Worm (Caenorhabditis elegans) whole organism, L1 larva: ENCODE measurements around the gene T05C1.1.

ENCODE experiments used
- C04F5.9 ChIP-seq: sonication (generic microtip); optimal IDR thresholded peaks from 2 replicates; lab custom pipeline; 2016; ENCODE audit warnings: missing genetic modification characterization, missing compliant biosample characterization
- C16A3.4 ChIP-seq: fragments of 150-350 bp; optimal IDR thresholded peaks from 2 replicates; lab custom pipeline; 2014; ENCODE audit warnings: missing biosample characterization, missing genetic modification characterization
- C34B4.2 ChIP-seq: sonication (generic microtip); optimal IDR thresholded peaks from 2 replicates; lab custom pipeline; 2017; ENCODE audit warnings: mild to moderate bottlenecking, missing genetic modification characterization, missing compliant biosample characterization
- F16B12.6 ChIP-seq: fragments of 150-350 bp; optimal IDR thresholded peaks from 2 replicates; lab custom pipeline; 2014; ENCODE audit warnings: missing biosample characterization, missing genetic modification characterization
- Y116A8C.19 ChIP-seq: sonication (generic microtip); optimal IDR thresholded peaks from 2 replicates; lab custom pipeline; 2016; ENCODE audit warnings: missing compliant biosample characterization, missing genetic modification characterization, borderline replicate concordance
- aha-1 ChIP-seq: fragments of 150-350 bp; optimal IDR thresholded peaks from 2 replicates; lab custom pipeline; 2014; ENCODE audit warnings: missing biosample characterization, missing genetic modification characterization
- alr-1 ChIP-seq: fragments of 200-800 bp; sonication (Bioruptor generic); optimal IDR thresholded peaks from 2 replicates; lab custom pipeline; 2018; ENCODE audit warnings: borderline replicate concordance, mild to moderate bottlenecking, missing genetic modification characterization, missing compliant biosample characterization
- aly-2 ChIP-seq: fragments of 150-350 bp; optimal IDR thresholded peaks from 2 replicates; lab custom pipeline; 2014; ENCODE audit warnings: missing biosample characterization, missing genetic modification characterization
- ama-1 ChIP-seq: fragments of 150-350 bp; optimal IDR thresholded peaks from 2 replicates; lab custom pipeline; 2014
- ceh-63 ChIP-seq: fragments of 200-800 bp; sonication (Bioruptor generic); optimal IDR thresholded peaks from 2 replicates; lab custom pipeline; 2018; ENCODE audit warnings: mild to moderate bottlenecking, missing genetic modification characterization, missing compliant biosample characterization
- ceh-8 ChIP-seq: fragments of 200-800 bp; sonication (Bioruptor generic); optimal IDR thresholded peaks from 2 replicates; lab custom pipeline; 2018; ENCODE audit warnings: mild to moderate bottlenecking, missing genetic modification characterization, moderate library complexity, missing compliant biosample characterization
- ceh-82 ChIP-seq, 3 experiments: fragments of 150-350 bp in 1 of 3; sonication (generic microtip) in 2 of 3; optimal IDR thresholded peaks; 2 replicates each; lab custom pipeline; 2014 to 2017; ENCODE audit warnings: missing biosample characterization in 3 of 3, missing genetic modification characterization in 3 of 3
- ceh-88 ChIP-seq: fragments of 200-800 bp; sonication (Bioruptor generic); IDR thresholded peaks from 2 replicates; pipeline ENCODE4 v1.3.6; 2022; ENCODE audit warnings: missing genetic modification characterization, missing compliant biosample characterization
- ceh-90 ChIP-seq: sonication (generic microtip); optimal IDR thresholded peaks from 2 replicates; lab custom pipeline; 2016; ENCODE audit warnings: missing genetic modification characterization, missing compliant biosample characterization
- ces-1 ChIP-seq: fragments of 150-350 bp; optimal IDR thresholded peaks from 2 replicates; lab custom pipeline; 2014; ENCODE audit warnings: missing biosample characterization, missing genetic modification reagents, missing genetic modification characterization
- dpl-1 ChIP-seq, 3 experiments: fragments of 150-350 bp in 2 of 3; sonication (generic microtip) in 1 of 3; optimal IDR thresholded peaks; 2 replicates each; lab custom pipeline; 2014 to 2017; ENCODE audit warnings: missing biosample characterization in 3 of 3, missing genetic modification characterization in 3 of 3, missing genetic modification reagents in 3 of 3
- dsc-1 ChIP-seq: sonication (generic microtip); optimal IDR thresholded peaks from 2 replicates; lab custom pipeline; 2016; ENCODE audit warnings: mild to moderate bottlenecking, missing genetic modification characterization, missing compliant biosample characterization
- efl-1 ChIP-seq, 4 experiments: fragments of 150-350 bp; optimal IDR thresholded peaks in 3 of 4; peaks in 1 of 4; 1 replicate in 1 of 4; 2 replicates in 3 of 4; lab custom pipeline; 2014; ENCODE audit warnings: missing biosample characterization in 2 of 4, missing genetic modification characterization in 2 of 4, missing genetic modification reagents in 2 of 4
- elt-3 ChIP-seq, 6 experiments: fragments of 150-350 bp in 1 of 6; sonication (generic microtip); optimal IDR thresholded peaks; 2 replicates each; lab custom pipeline; 2017 to 2018; ENCODE audit warnings: missing biosample characterization in 6 of 6, missing genetic modification characterization in 6 of 6, inconsistent platforms in 1 of 6
- fkh-10 ChIP-seq: sonication (generic microtip); optimal IDR thresholded peaks from 2 replicates; lab custom pipeline; 2017; ENCODE audit warnings: missing biosample characterization, missing genetic modification reagents, missing genetic modification characterization
- fkh-8 ChIP-seq: sonication (generic microtip); optimal IDR thresholded peaks from 2 replicates; lab custom pipeline; 2016; ENCODE audit warnings: mild to moderate bottlenecking, missing genetic modification characterization, missing compliant biosample characterization
- fos-1 ChIP-seq: fragments of 150-350 bp; optimal IDR thresholded peaks from 2 replicates; lab custom pipeline; 2014; ENCODE audit warnings: missing biosample characterization, missing genetic modification characterization
- grh-1 ChIP-seq: fragments of 200-800 bp; sonication (Bioruptor generic); IDR thresholded peaks from 2 replicates; pipeline ENCODE4 v1.3.6; 2022; ENCODE audit warnings: missing genetic modification reagents, missing genetic modification characterization, missing compliant biosample characterization
- hlh-17 ChIP-seq: fragments of 200-800 bp; sonication (Bioruptor generic); optimal IDR thresholded peaks from 2 replicates; lab custom pipeline; 2018; ENCODE audit warnings: missing genetic modification characterization, mild to moderate bottlenecking, missing compliant biosample characterization, moderate library complexity, borderline replicate concordance
- hpl-2 ChIP-seq: fragments of 150-350 bp; optimal IDR thresholded peaks from 2 replicates; lab custom pipeline; 2014; ENCODE audit warnings: missing biosample characterization, missing genetic modification reagents, missing genetic modification characterization
- isw-1 ChIP-seq: fragments of 200-800 bp; sonication (Bioruptor generic); IDR thresholded peaks from 2 replicates; pipeline ENCODE4 v1.3.6; 2022; ENCODE audit warnings: missing genetic modification characterization, missing compliant biosample characterization
- jun-1 ChIP-seq: fragments of 150-350 bp; optimal IDR thresholded peaks from 2 replicates; lab custom pipeline; 2014; ENCODE audit warnings: missing biosample characterization, missing genetic modification reagents, missing genetic modification characterization
- lin-14 ChIP-seq: fragments of 200-800 bp; sonication (Bioruptor generic); optimal IDR thresholded peaks from 2 replicates; lab custom pipeline; 2018; ENCODE audit warnings: mild to moderate bottlenecking, missing genetic modification characterization, moderate library complexity, missing compliant biosample characterization
- lin-15B ChIP-seq: fragments of 150-350 bp; sonication (generic microtip); optimal IDR thresholded peaks from 3 replicates; lab custom pipeline; 2014; ENCODE audit warnings: missing biosample characterization, missing genetic modification characterization
- lin-39 ChIP-seq: fragments of 150-350 bp; optimal IDR thresholded peaks from 2 replicates; lab custom pipeline; 2014; ENCODE audit warnings: missing biosample characterization, missing genetic modification reagents, missing genetic modification characterization
- lsy-2 ChIP-seq, 2 experiments: fragments of 150-350 bp; optimal IDR thresholded peaks; 2 replicates each; lab custom pipeline; 2014; ENCODE audit warnings: missing biosample characterization in 2 of 2, missing genetic modification characterization in 2 of 2
- mdl-1 ChIP-seq, 2 experiments: fragments of 150-350 bp; optimal IDR thresholded peaks; 2 replicates each; lab custom pipeline; 2014 to 2017; ENCODE audit warnings: missing biosample characterization in 2 of 2, missing genetic modification characterization in 2 of 2, inconsistent platforms in 1 of 2
- mef-2 ChIP-seq: fragments of 150-350 bp; optimal IDR thresholded peaks from 2 replicates; lab custom pipeline; 2014; ENCODE audit warnings: missing biosample characterization, missing genetic modification characterization
- mep-1 ChIP-seq: fragments of 150-350 bp; optimal IDR thresholded peaks from 2 replicates; lab custom pipeline; 2014; ENCODE audit warnings: missing biosample characterization, missing genetic modification characterization
- nhr-11 ChIP-seq: fragments of 150-350 bp; optimal IDR thresholded peaks from 2 replicates; lab custom pipeline; 2014; ENCODE audit warnings: missing biosample characterization, missing genetic modification characterization
- nhr-19 ChIP-seq: fragments of 200-800 bp; sonication (Bioruptor generic); conservative IDR thresholded peaks from 2 replicates; pipeline ENCODE4 v1.3.6; 2022; ENCODE audit warnings: missing genetic modification characterization, missing compliant biosample characterization
- nhr-20 ChIP-seq: sonication (generic microtip); optimal IDR thresholded peaks from 2 replicates; lab custom pipeline; 2016; ENCODE audit warnings: mild to moderate bottlenecking, missing genetic modification characterization, missing compliant biosample characterization
- nhr-28 ChIP-seq: fragments of 150-350 bp; optimal IDR thresholded peaks from 2 replicates; lab custom pipeline; 2014; ENCODE audit warnings: missing biosample characterization, missing genetic modification characterization
- nhr-47 ChIP-seq: sonication (generic microtip); optimal IDR thresholded peaks from 2 replicates; lab custom pipeline; 2016; ENCODE audit warnings: mild to moderate bottlenecking, missing genetic modification characterization, moderate library complexity, missing compliant biosample characterization
- nhr-76 ChIP-seq: sonication (generic microtip); optimal IDR thresholded peaks from 2 replicates; lab custom pipeline; 2017; ENCODE audit warnings: missing biosample characterization, missing genetic modification characterization
- nhr-77 ChIP-seq: fragments of 150-350 bp; optimal IDR thresholded peaks from 2 replicates; lab custom pipeline; 2014; ENCODE audit warnings: missing biosample characterization, missing genetic modification characterization
- nhr-84 ChIP-seq: sonication (generic microtip); optimal IDR thresholded peaks from 2 replicates; lab custom pipeline; 2017; ENCODE audit warnings: missing biosample characterization, missing genetic modification characterization
- nhr-90 ChIP-seq: sonication (generic microtip); optimal IDR thresholded peaks from 2 replicates; lab custom pipeline; 2016; ENCODE audit warnings: mild to moderate bottlenecking, missing genetic modification characterization, missing compliant biosample characterization; ENCODE audit not compliant: poor library complexity
- sup-37 ChIP-seq: fragments of 200-800 bp; sonication (Bioruptor generic); optimal IDR thresholded peaks from 2 replicates; lab custom pipeline; 2018; ENCODE audit warnings: mild to moderate bottlenecking, missing genetic modification characterization, missing compliant biosample characterization
- tbx-2 ChIP-seq: sonication (generic microtip); optimal IDR thresholded peaks from 2 replicates; lab custom pipeline; 2016; ENCODE audit warnings: missing genetic modification characterization, missing compliant biosample characterization
- tlp-1 ChIP-seq: fragments of 150-350 bp; optimal IDR thresholded peaks from 2 replicates; lab custom pipeline; 2014; ENCODE audit warnings: missing biosample characterization, missing genetic modification characterization
- unc-130 ChIP-seq: fragments of 150-350 bp; optimal IDR thresholded peaks from 2 replicates; lab custom pipeline; 2017; ENCODE audit warnings: missing biosample characterization, missing genetic modification characterization, inconsistent platforms
- unc-30 ChIP-seq: sonication (generic microtip); optimal IDR thresholded peaks from 2 replicates; lab custom pipeline; 2017; ENCODE audit warnings: missing biosample characterization, missing genetic modification characterization
- unc-86 ChIP-seq: sonication (generic microtip); optimal IDR thresholded peaks from 2 replicates; lab custom pipeline; 2016; ENCODE audit warnings: missing genetic modification characterization, missing compliant biosample characterization
- vab-15 ChIP-seq: sonication (generic microtip); optimal IDR thresholded peaks from 2 replicates; lab custom pipeline; 2017; ENCODE audit warnings: missing genotype, mild to moderate bottlenecking, missing genetic modification characterization, missing compliant biosample characterization
- zag-1 ChIP-seq: fragments of 150-350 bp; optimal IDR thresholded peaks from 2 replicates; lab custom pipeline; 2014; ENCODE audit warnings: missing biosample characterization, missing genetic modification characterization
- ztf-4 ChIP-seq: fragments of 150-350 bp; optimal IDR thresholded peaks from 2 replicates; lab custom pipeline; 2014; ENCODE audit warnings: missing biosample characterization, missing genetic modification characterization

The T05C1.1 gene

ce11 chrII:4506552-4507291 is 28.3 kb downstream of the T05C1.1 start:
- TF ChIP-seq ceh-8 (GFP tag; lab: Kevin White, UChicago), result peak; percentile 3
- TF ChIP-seq ces-1 (GFP tag; lab: Kevin White, UChicago), result peak; percentile 9
- TF ChIP-seq jun-1 (tag; lab: Kevin White, UChicago), result no peak
- no peak for TF ChIP-seq nhr-28 (tag; lab: Kevin White, UChicago)
- no peak for TF ChIP-seq hpl-2
- no peak for TF ChIP-seq nhr-11 (tag; lab: Kevin White, UChicago)
- TF ChIP-seq nhr-19 (GFP tag; lab: Robert Waterston, UW), result peak; percentile 35
- TF ChIP-seq fkh-8, result peak; percentile 86
- TF ChIP-seq sup-37, result no peak
- peak; percentile 59 to 60 for TF ChIP-seq efl-1 (optimal IDR thresholded peaks at IDR 0.05; lab: Kevin White, UChicago)
- peak; percentile 17 to 89 for TF ChIP-seq efl-1 (GFP tag; optimal IDR thresholded peaks at IDR 0.05 in 1 of 2; lab: Kevin White, UChicago)
- no peak for TF ChIP-seq C34B4.2 (tag; lab: Kevin White, UChicago)
- peak; percentile 62 for TF ChIP-seq mef-2 (tag; lab: Kevin White, UChicago)
- TF ChIP-seq grh-1 (GFP tag; lab: Robert Waterston, UW), result no peak
- TF ChIP-seq elt-3 (tag; optimal IDR thresholded peaks at IDR 0.05; lab: Kevin White, UChicago), result no peak
- TF ChIP-seq C04F5.9, result no peak
- peak; percentile 43 to 74 (median 49) for TF ChIP-seq ceh-82 (tag; optimal IDR thresholded peaks at IDR 0.05; lab: Kevin White, UChicago)
- TF ChIP-seq ztf-4 (tag; lab: Kevin White, UChicago), result no peak
- no peak for TF ChIP-seq nhr-90 (tag; lab: Kevin White, UChicago)
- TF ChIP-seq ama-1 (lab: Kevin White, UChicago), result no peak
- no peak for TF ChIP-seq ceh-63 (GFP tag; lab: Kevin White, UChicago)
- TF ChIP-seq nhr-77 (tag; lab: Kevin White, UChicago), result peak; percentile 55
- TF ChIP-seq tbx-2 (tag; lab: Kevin White, UChicago), result peak; percentile 68
- TF ChIP-seq nhr-76, result no peak
- no peak for TF ChIP-seq alr-1 (tag; lab: Kevin White, UChicago)
- TF ChIP-seq C16A3.4 (tag; lab: Kevin White, UChicago), result peak; percentile 9
- peak; percentile 39 for TF ChIP-seq nhr-20 (tag; lab: Kevin White, UChicago)
- TF ChIP-seq zag-1 (tag; lab: Kevin White, UChicago), result peak; percentile 27
- no peak for TF ChIP-seq fkh-10 (GFP tag; lab: Kevin White, UChicago)
- TF ChIP-seq hlh-17 (GFP tag; lab: Kevin White, UChicago), result no peak
- no peak for TF ChIP-seq unc-30 (tag; lab: Kevin White, UChicago)
- no peak for TF ChIP-seq lin-15B (tag; lab: Kevin White, UChicago)
- peak; percentile 55 to 78 for TF ChIP-seq lsy-2 (tag; optimal IDR thresholded peaks at IDR 0.05; lab: Kevin White, UChicago)
- peak; percentile 77 for TF ChIP-seq unc-86 (tag; lab: Kevin White, UChicago)
- no peak for TF ChIP-seq aly-2 (tag; lab: Kevin White, UChicago)
- TF ChIP-seq aha-1 (tag; lab: Kevin White, UChicago), result no peak
- TF ChIP-seq mep-1 (tag; lab: Kevin White, UChicago), result peak; percentile 39
- TF ChIP-seq nhr-47, result peak; percentile 73
- no peak for TF ChIP-seq tlp-1 (tag; lab: Kevin White, UChicago)
- peak; percentile 50 for TF ChIP-seq fos-1 (tag; lab: Kevin White, UChicago)
- peak; percentile 63 for TF ChIP-seq dsc-1 (tag; lab: Kevin White, UChicago)
- peak; percentile 25 to 40 (median 26) for TF ChIP-seq dpl-1 (GFP tag; optimal IDR thresholded peaks at IDR 0.05; lab: Kevin White, UChicago)
- no peak for TF ChIP-seq unc-130 (tag; lab: Kevin White, UChicago)
- peak in 1 of 2 experiments; percentile 59 for TF ChIP-seq mdl-1 (tag; optimal IDR thresholded peaks at IDR 0.05; lab: Kevin White, UChicago)
- peak; percentile 45 for TF ChIP-seq isw-1 (GFP tag; lab: Robert Waterston, UW)
- no peak for TF ChIP-seq ceh-88
- no peak for TF ChIP-seq lin-39
- no peak for TF ChIP-seq F16B12.6 (tag; lab: Kevin White, UChicago)
- TF ChIP-seq ceh-90, result no peak
- TF ChIP-seq lin-14 (GFP tag; lab: Kevin White, UChicago), result peak; percentile 94
- no peak for TF ChIP-seq nhr-84 (tag; lab: Kevin White, UChicago)
- TF ChIP-seq vab-15 (tag; lab: Kevin White, UChicago), result no peak
- no peak for TF ChIP-seq Y116A8C.19
